Worm (Caenorhabditis elegans) whole organism, midembryonic: ENCODE results near the gene F16B12.7.

ENCODE experiments used
- T22C8.4 ChIP-seq: fragments of 200-800 bp; sonication (Bioruptor generic); IDR thresholded peaks from 2 replicates; pipeline ENCODE4 v1.3.6; 2022; ENCODE audit warnings: missing genetic modification characterization, missing compliant biosample characterization
- flt-1 ChIP-seq: fragments of 200-800 bp; sonication (Bioruptor generic); IDR thresholded peaks from 2 replicates; pipeline ENCODE4 v1.3.6; 2022; ENCODE audit warnings: missing genetic modification characterization, missing compliant biosample characterization
- klf-2 ChIP-seq: fragments of 200-800 bp; sonication (Bioruptor generic); conservative IDR thresholded peaks from 2 replicates; pipeline ENCODE4 v1.3.6; 2022; ENCODE audit warnings: missing genetic modification reagents, missing genetic modification characterization, missing compliant biosample characterization
- med-1 ChIP-seq: sonication (generic microtip); optimal IDR thresholded peaks from 2 replicates; lab custom pipeline; 2017; ENCODE audit warnings: missing genetic modification characterization, mild to moderate bottlenecking, missing compliant biosample characterization, antibody characterized with exemption, missing genetic modification reagents; ENCODE audit not compliant: insufficient read depth
- ref-1 ChIP-seq: fragments of 200-800 bp; sonication (Bioruptor generic); conservative IDR thresholded peaks from 2 replicates; pipeline ENCODE4 v1.3.6; 2022; ENCODE audit warnings: missing genetic modification reagents, missing genetic modification characterization, missing compliant biosample characterization
- tab-1 ChIP-seq: fragments of 200-800 bp; sonication (Bioruptor generic); IDR thresholded peaks from 2 replicates; pipeline ENCODE4 v1.3.6; 2022; ENCODE audit warnings: missing genetic modification characterization, missing compliant biosample characterization
- ztf-23 ChIP-seq: fragments of 200-800 bp; sonication (Bioruptor generic); IDR thresholded peaks from 2 replicates; pipeline ENCODE4 v1.3.6; 2022; ENCODE audit warnings: missing genetic modification reagents, missing genetic modification characterization, missing compliant biosample characterization
- ztf-29 ChIP-seq: fragments of 200-800 bp; sonication (Bioruptor generic); IDR thresholded peaks from 2 replicates; pipeline ENCODE4 v1.3.6; 2022; ENCODE audit warnings: missing genetic modification reagents, missing genetic modification characterization, missing compliant biosample characterization

- TF ChIP-seq klf-2 (GFP tag; lab: Robert Waterston, UW) (no peak), tab-1 (no peak), ref-1 (GFP tag; lab: Robert Waterston, UW) (no peak), flt-1 (no peak), ztf-29 (GFP tag; lab: Robert Waterston, UW) (no peak), med-1 (GFP tag; lab: Kevin White, UChicago) (no peak), T22C8.4 (no peak), ztf-23 (no peak)
Measured at ce11 chrX:14085208-14085607, 23.1 kb upstream of the F16B12.7 start, which contains the start of gene F16B12.1.
